Worm (Caenorhabditis elegans) whole organism, early embryonic: ENCODE measurements around the gene R10H10.3.

ENCODE experiments used
- F13C5.2 ChIP-seq: sonication (generic microtip); optimal IDR thresholded peaks from 2 replicates; lab custom pipeline; 2017; ENCODE audit warnings: mild to moderate bottlenecking, missing genetic modification characterization, inconsistent platforms, missing compliant biosample characterization
- ama-1 ChIP-seq: fragments of 150-350 bp; optimal IDR thresholded peaks from 2 replicates; lab custom pipeline; 2014
- ets-7 ChIP-seq: sonication (generic microtip); optimal IDR thresholded peaks from 2 replicates; lab custom pipeline; 2016; ENCODE audit warnings: missing genotype, missing genetic modification characterization, missing compliant biosample characterization
- flt-1 ChIP-seq: fragments of 200-800 bp; sonication (Bioruptor generic); IDR thresholded peaks from 2 replicates; pipeline ENCODE4 v1.3.6; 2022; ENCODE audit warnings: missing genetic modification characterization, missing compliant biosample characterization
- scrt-1 ChIP-seq: fragments of 200-800 bp; sonication (Bioruptor generic); IDR thresholded peaks from 2 replicates; pipeline ENCODE4 v1.3.6; 2022; ENCODE audit warnings: missing genetic modification characterization, missing compliant biosample characterization
- tbx-11 ChIP-seq: fragments of 200-800 bp; sonication (Bioruptor generic); IDR thresholded peaks from 2 replicates; pipeline ENCODE4 v1.3.6; 2022; ENCODE audit warnings: missing genetic modification characterization, missing compliant biosample characterization
- tra-4 ChIP-seq: sonication (generic microtip); optimal IDR thresholded peaks from 2 replicates; lab custom pipeline; 2017; ENCODE audit warnings: missing genetic modification characterization, missing compliant biosample characterization

DNA sequence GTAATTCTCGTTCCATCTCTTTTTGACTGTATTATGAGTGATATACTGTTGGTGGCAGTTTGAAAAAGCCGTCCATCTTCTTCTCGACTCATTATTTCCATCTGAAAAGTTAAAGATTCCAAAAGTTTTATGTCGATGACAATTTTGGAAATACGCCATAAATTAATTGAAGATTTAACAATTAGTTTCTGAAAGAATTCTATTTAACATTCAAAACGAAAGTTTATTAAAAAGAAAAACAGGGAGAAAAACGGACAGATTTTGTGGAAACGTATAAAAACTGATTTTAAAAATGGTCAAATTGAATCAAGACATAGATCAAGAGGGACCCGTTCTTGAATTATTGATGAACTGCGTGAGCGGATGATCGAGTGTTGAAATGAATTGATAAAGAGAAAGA is 25.5 kb downstream of the R10H10.3 start, which contains the start of gene R10H10.7:
- TF ChIP-seq scrt-1 (GFP tag; lab: Robert Waterston, UW): no peak
- TF ChIP-seq tbx-11 (GFP tag; lab: Robert Waterston, UW): no peak
- TF ChIP-seq ama-1 (lab: Kevin White, UChicago): no peak
- TF ChIP-seq flt-1: no peak
- TF ChIP-seq F13C5.2: no peak
- no peak for TF ChIP-seq tra-4 (tag; lab: Kevin White, UChicago)
- TF ChIP-seq ets-7: no peak
